Fruit fly (Drosophila melanogaster): Measurements from ENCODE around the gene Gba1a.

DNA sequence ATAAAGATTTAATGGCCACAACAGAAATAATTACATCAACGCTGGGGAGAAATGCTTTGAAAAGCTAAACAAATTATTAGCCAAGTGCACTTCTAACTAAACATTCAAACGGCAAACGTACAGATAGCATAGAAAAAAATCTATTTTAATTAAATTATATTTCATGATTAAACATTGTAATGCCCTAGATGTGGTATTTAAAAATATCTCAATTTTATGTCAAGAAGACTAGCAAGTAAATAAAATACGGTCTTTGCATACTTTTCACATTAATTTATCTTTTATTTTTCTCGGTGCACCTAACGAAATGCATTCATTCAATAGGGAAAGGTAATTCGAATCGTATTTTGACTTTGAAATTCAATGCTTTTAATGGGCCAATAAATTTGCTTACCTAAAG is 40.8 kb upstream of the Gba1a start:
- TF ChIP-seq Snoo (tag; optimal IDR thresholded peaks at IDR 0.05): no peak
- no peak for TF ChIP-seq CG8301 (tag; optimal IDR thresholded peaks at IDR 0.05)
- no peak for TF ChIP-seq gl (tag; optimal IDR thresholded peaks at IDR 0.05)
- no peak for TF ChIP-seq D1 (tag; optimal IDR thresholded peaks at IDR 0.05)
- no peak for TF ChIP-seq CG32121 (GFP tag; IDR thresholded peaks at IDR 0.05)
- no peak for TF ChIP-seq CG4496 (GFP tag; IDR thresholded peaks at IDR 0.05)
- no peak for TF ChIP-seq rn (GFP tag; IDR thresholded peaks at IDR 0.05)
- no peak for TF ChIP-seq CG14655 (GFP tag; optimal IDR thresholded peaks at IDR 0.05)
- TF ChIP-seq EcR (GFP tag; optimal IDR thresholded peaks at IDR 0.05): no peak
- no peak for TF ChIP-seq CG9948 (tag; optimal IDR thresholded peaks at IDR 0.05)
- no peak for TF ChIP-seq fd96Ca (GFP tag; IDR thresholded peaks at IDR 0.05)
- no peak for TF ChIP-seq CG17806 (tag; optimal IDR thresholded peaks at IDR 0.05)
- no peak for TF ChIP-seq Ets98B (GFP tag; IDR thresholded peaks at IDR 0.05)
- no peak for TF ChIP-seq CG12605 (GFP tag; IDR thresholded peaks at IDR 0.05)

Measured in whole organism, pupa.